Fruit fly (Drosophila melanogaster): ENCODE results near the gene CG1572.

DNA sequence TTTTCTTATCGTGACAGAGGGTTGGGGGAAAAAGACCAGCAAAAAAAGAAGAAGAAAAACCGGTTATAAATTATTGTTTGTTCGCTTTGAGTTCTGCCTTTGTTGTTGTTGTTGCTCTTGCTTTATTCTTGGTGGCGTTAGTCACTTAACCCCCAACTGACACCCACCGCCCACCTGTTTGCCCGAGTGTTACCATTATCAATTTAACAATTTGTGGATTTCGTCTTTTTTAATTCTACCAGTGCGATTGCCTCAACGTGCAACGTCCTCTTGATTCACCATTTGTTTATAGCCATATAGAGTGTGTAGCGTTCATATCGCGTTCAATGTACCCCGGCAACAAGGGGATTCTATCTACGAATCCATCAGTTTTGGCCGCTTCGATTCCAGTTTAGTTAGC is 43.0 kb upstream of the CG1572 start:
- TF ChIP-seq CG8478 (optimal IDR thresholded peaks at IDR 0.05) (no peak), CTCF (optimal IDR thresholded peaks at IDR 0.05) (no peak)
